Worm (Caenorhabditis elegans): ENCODE data around the gene srbc-2.

ce11 chrV:3344001-3344400 lies 32.9 kb downstream of the srbc-2 start:
- TF ChIP-seq snpc-4 (GFP tag; optimal IDR thresholded peaks at IDR 0.05) (no peak), snpc-4 (tag; optimal IDR thresholded peaks at IDR 0.05) (no peak), pha-4 (tag; optimal IDR thresholded peaks at IDR 0.05) (no peak), D2030.7 (GFP tag; IDR thresholded peaks at IDR 0.05) (no peak), madf-8 (GFP tag; conservative IDR thresholded peaks at IDR 0.05) (no peak)
